Fruit fly (Drosophila melanogaster) whole organism, embryonic: Measurements from ENCODE around the gene CG10195.

Source experiments
- ATbp ChIP-seq: fragments of 200-800 bp; sonication (Bioruptor generic); optimal IDR thresholded peaks from 2 replicates; lab custom pipeline; 2017; ENCODE audit warnings: missing biosample characterization, mild to moderate bottlenecking, missing genetic modification characterization, missing genetic modification reagents
- Atf-2 ChIP-seq: fragments of 200-800 bp; sonication (Bioruptor generic); optimal IDR thresholded peaks from 2 replicates; lab custom pipeline; 2016; ENCODE audit warnings: missing biosample characterization, missing genetic modification characterization
- CG1024 ChIP-seq: fragments of 200-800 bp; sonication (Bioruptor generic); IDR thresholded peaks from 2 replicates; pipeline ENCODE4 v1.3.6; 2022; ENCODE audit warnings: missing biosample characterization, missing genetic modification characterization
- CG10543 ChIP-seq: fragments of 200-800 bp; sonication (Bioruptor generic); optimal IDR thresholded peaks from 3 replicates; lab custom pipeline; 2017; ENCODE audit warnings: missing biosample characterization, mild to moderate bottlenecking, missing genetic modification characterization, moderate library complexity
- CG11398 ChIP-seq: fragments of 200-800 bp; sonication (Bioruptor generic); optimal IDR thresholded peaks from 2 replicates; lab custom pipeline; 2016; ENCODE audit warnings: missing biosample characterization, missing genetic modification characterization
- CG12299 ChIP-seq: fragments of 200-800 bp; sonication (Bioruptor generic); optimal IDR thresholded peaks from 2 replicates; lab custom pipeline; 2018; ENCODE audit warnings: missing biosample characterization, mild to moderate bottlenecking, missing genetic modification characterization
- CG12744 ChIP-seq: fragments of 200-800 bp; sonication (Bioruptor generic); optimal IDR thresholded peaks from 2 replicates; lab custom pipeline; 2016; ENCODE audit warnings: missing biosample characterization, missing genetic modification characterization
- CG15269 ChIP-seq: fragments of 200-800 bp; sonication (Bioruptor generic); optimal IDR thresholded peaks from 2 replicates; lab custom pipeline; 2018; ENCODE audit warnings: missing biosample characterization, mild to moderate bottlenecking, missing genetic modification characterization, moderate library complexity
- CG15479 ChIP-seq: fragments of 200-800 bp; sonication (Bioruptor generic); optimal IDR thresholded peaks from 3 replicates; lab custom pipeline; 2019; ENCODE audit warnings: missing biosample characterization, mild to moderate bottlenecking, missing genetic modification characterization, moderate library complexity
- CG1603 ChIP-seq: fragments of 200-800 bp; sonication (Bioruptor generic); optimal IDR thresholded peaks from 2 replicates; lab custom pipeline; 2019; ENCODE audit warnings: missing biosample characterization, mild to moderate bottlenecking, missing genetic modification characterization, moderate library complexity
- CG17186 ChIP-seq: fragments of 200-800 bp; sonication (Bioruptor generic); optimal IDR thresholded peaks from 3 replicates; lab custom pipeline; 2017; ENCODE audit warnings: missing biosample characterization, missing genetic modification reagents, missing genetic modification characterization
- CG17612 ChIP-seq: fragments of 200-800 bp; sonication (Bioruptor generic); IDR thresholded peaks from 2 replicates; pipeline ENCODE4 v1.3.6; 2022; ENCODE audit warnings: missing biosample characterization, missing genetic modification characterization
- CG17802 ChIP-seq: fragments of 200-800 bp; sonication (Bioruptor generic); optimal IDR thresholded peaks from 2 replicates; lab custom pipeline; 2018; ENCODE audit warnings: missing biosample characterization, mild to moderate bottlenecking, missing genetic modification characterization, moderate library complexity
- CG31441 ChIP-seq: fragments of 200-800 bp; sonication (Bioruptor generic); IDR thresholded peaks from 2 replicates; pipeline ENCODE4 v1.3.6; 2022; ENCODE audit warnings: missing biosample characterization, missing genetic modification characterization
- CG33557 ChIP-seq: fragments of 200-800 bp; sonication (Bioruptor generic); optimal IDR thresholded peaks from 2 replicates; lab custom pipeline; 2019; ENCODE audit warnings: missing biosample characterization, mild to moderate bottlenecking, missing genetic modification characterization, moderate library complexity
- CG34224 ChIP-seq: fragments of 200-800 bp; sonication (Bioruptor generic); IDR thresholded peaks from 3 replicates; pipeline ENCODE4 v1.3.6; 2022; ENCODE audit warnings: missing biosample characterization, missing genetic modification characterization; ENCODE audit not compliant: partially characterized antibody
- CG34376 ChIP-seq: fragments of 200-800 bp; sonication (Bioruptor generic); optimal IDR thresholded peaks from 2 replicates; lab custom pipeline; 2018; ENCODE audit warnings: missing biosample characterization, mild to moderate bottlenecking, missing genetic modification characterization
- CG4424 ChIP-seq: fragments of 200-800 bp; sonication (Bioruptor generic); optimal IDR thresholded peaks from 3 replicates; lab custom pipeline; 2016; ENCODE audit warnings: missing biosample characterization, missing genetic modification characterization
- CG9437 ChIP-seq: fragments of 200-800 bp; sonication (Bioruptor generic); optimal IDR thresholded peaks from 2 replicates; lab custom pipeline; 2018; ENCODE audit warnings: missing biosample characterization, mild to moderate bottlenecking, missing genetic modification characterization
- CG9609 ChIP-seq: fragments of 200-800 bp; sonication (Bioruptor generic); optimal IDR thresholded peaks from 3 replicates; lab custom pipeline; 2016; ENCODE audit warnings: missing biosample characterization, missing genetic modification characterization
- Elba2 ChIP-seq: fragments of 200-800 bp; sonication (Bioruptor generic); optimal IDR thresholded peaks from 3 replicates; lab custom pipeline; 2016; ENCODE audit warnings: missing biosample characterization, missing genetic modification characterization
- Ets97D ChIP-seq: fragments of 200-800 bp; sonication (Bioruptor generic); optimal IDR thresholded peaks from 3 replicates; lab custom pipeline; 2016; ENCODE audit warnings: missing biosample characterization, missing genetic modification characterization
- Fer2 ChIP-seq: fragments of 200-800 bp; sonication (Bioruptor generic); optimal IDR thresholded peaks from 2 replicates; lab custom pipeline; 2018; ENCODE audit warnings: missing biosample characterization, mild to moderate bottlenecking, missing genetic modification characterization, moderate library complexity
- Gsc ChIP-seq: fragments of 200-800 bp; sonication (Bioruptor generic); IDR thresholded peaks from 2 replicates; pipeline ENCODE4 v1.3.6; 2022; ENCODE audit warnings: missing biosample characterization, missing genetic modification characterization
- H2.0 ChIP-seq: fragments of 200-800 bp; sonication (Bioruptor generic); IDR thresholded peaks from 2 replicates; pipeline ENCODE4 v1.3.6; 2022; ENCODE audit warnings: missing biosample characterization, missing genetic modification characterization
- Hr78 ChIP-seq, 2 experiments: fragments of 200-800 bp in 1 of 2; fragments of >200 bp in 1 of 2; sonication (Bioruptor generic) in 1 of 2; optimal IDR thresholded peaks; 2 replicates each; lab custom pipeline; 2017 to 2019; ENCODE audit warnings: missing biosample characterization in 2 of 2, missing genetic modification characterization in 2 of 2, mild to moderate bottlenecking in 1 of 2, moderate library complexity in 1 of 2
- Hsf ChIP-seq: fragments of 200-800 bp; sonication (Bioruptor generic); optimal IDR thresholded peaks from 3 replicates; lab custom pipeline; 2016; ENCODE audit warnings: missing biosample characterization, missing genetic modification characterization
- NC2α ChIP-seq: fragments of 200-800 bp; sonication (Bioruptor generic); optimal IDR thresholded peaks from 2 replicates; lab custom pipeline; 2016; ENCODE audit warnings: missing biosample characterization, missing genetic modification characterization
- Nf-YC ChIP-seq: fragments of 200-800 bp; optimal IDR thresholded peaks from 3 replicates; lab custom pipeline; 2019; ENCODE audit warnings: missing biosample characterization, mild to moderate bottlenecking, missing genetic modification characterization, moderate library complexity
- Sox102F ChIP-seq: fragments of 200-800 bp; sonication (Bioruptor generic); optimal IDR thresholded peaks from 2 replicates; lab custom pipeline; 2018; ENCODE audit warnings: missing biosample characterization, mild to moderate bottlenecking, missing genetic modification characterization, moderate library complexity
- al ChIP-seq: fragments of 200-800 bp; sonication (Bioruptor generic); IDR thresholded peaks from 2 replicates; pipeline ENCODE4 v1.3.6; 2022; ENCODE audit warnings: missing biosample characterization, missing genetic modification characterization
- ash1 ChIP-seq: fragments of 200-800 bp; sonication (Bioruptor generic); optimal IDR thresholded peaks from 2 replicates; lab custom pipeline; 2018; ENCODE audit warnings: missing biosample characterization, mild to moderate bottlenecking, missing genetic modification characterization
- br ChIP-seq: fragments of >200 bp; optimal IDR thresholded peaks from 2 replicates; lab custom pipeline; 2017
- cad ChIP-seq: fragments of >200 bp; optimal IDR thresholded peaks from 2 replicates; lab custom pipeline; 2017; ENCODE audit warnings: missing biosample characterization, missing genetic modification characterization
- ci ChIP-seq: fragments of 200-800 bp; sonication (Bioruptor generic); IDR thresholded peaks from 3 replicates; pipeline ENCODE4 v1.3.6; 2022; ENCODE audit warnings: missing biosample characterization, missing genetic modification characterization
- cwo ChIP-seq: fragments of 200-800 bp; sonication (Bioruptor generic); optimal IDR thresholded peaks from 3 replicates; lab custom pipeline; 2017; ENCODE audit warnings: missing biosample characterization, missing genetic modification characterization, mild to moderate bottlenecking, moderate library complexity, missing genetic modification reagents
- danr ChIP-seq: fragments of 200-800 bp; sonication (Bioruptor generic); IDR thresholded peaks from 2 replicates; pipeline ENCODE4 v1.3.6; 2022; ENCODE audit warnings: missing biosample characterization, missing genetic modification characterization
- gt ChIP-seq: fragments of 200-800 bp; sonication (Bioruptor generic); IDR thresholded peaks from 2 replicates; pipeline ENCODE4 v1.3.6; 2022; ENCODE audit warnings: missing biosample characterization, missing genetic modification characterization
- h ChIP-seq: fragments of >200 bp; optimal IDR thresholded peaks from 2 replicates; lab custom pipeline; 2017
- ham ChIP-seq: fragments of 200-800 bp; sonication (Bioruptor generic); IDR thresholded peaks from 2 replicates; pipeline ENCODE4 v1.3.6; 2022; ENCODE audit warnings: missing biosample characterization, missing genetic modification characterization
- kay ChIP-seq: fragments of 200-800 bp; sonication (Bioruptor generic); optimal IDR thresholded peaks from 2 replicates; lab custom pipeline; 2016; ENCODE audit warnings: missing biosample characterization, missing genetic modification characterization
- lbe ChIP-seq: fragments of 200-800 bp; sonication (Bioruptor generic); optimal IDR thresholded peaks from 2 replicates; lab custom pipeline; 2016; ENCODE audit warnings: missing biosample characterization, mild to moderate bottlenecking, missing genetic modification characterization
- nerfin-1 ChIP-seq: fragments of 200-800 bp; sonication (Bioruptor generic); optimal IDR thresholded peaks from 3 replicates; lab custom pipeline; 2019; ENCODE audit warnings: missing biosample characterization, mild to moderate bottlenecking, missing genetic modification characterization, moderate library complexity
- nmo ChIP-seq: fragments of 200-800 bp; sonication (Bioruptor generic); optimal IDR thresholded peaks from 2 replicates; lab custom pipeline; 2018; ENCODE audit warnings: missing biosample characterization, mild to moderate bottlenecking, missing genetic modification characterization, moderate library complexity
- rib ChIP-seq: fragments of 200-800 bp; sonication (Bioruptor generic); IDR thresholded peaks from 2 replicates; pipeline ENCODE4 v1.3.6; 2022; ENCODE audit warnings: missing biosample characterization, missing genetic modification characterization
- sens ChIP-seq: fragments of 200-800 bp; sonication (Bioruptor generic); peaks from one replicate; lab custom pipeline; 2016; ENCODE audit warnings: missing biosample characterization, missing genetic modification characterization
- shn ChIP-seq: fragments of 200-800 bp; sonication (Bioruptor generic); optimal IDR thresholded peaks from 3 replicates; lab custom pipeline; 2016; ENCODE audit warnings: missing biosample characterization, missing genetic modification characterization
- slou ChIP-seq: fragments of 200-800 bp; sonication (Bioruptor generic); optimal IDR thresholded peaks from 3 replicates; lab custom pipeline; 2016; ENCODE audit warnings: missing biosample characterization, missing genetic modification characterization
- sna ChIP-seq: fragments of 200-800 bp; sonication (Bioruptor generic); IDR thresholded peaks from 2 replicates; pipeline ENCODE4 v1.3.6; 2022; ENCODE audit warnings: missing biosample characterization, missing genetic modification characterization; ENCODE audit not compliant: partially characterized antibody
- wdn ChIP-seq: fragments of 200-800 bp; sonication (Bioruptor generic); IDR thresholded peaks from 2 replicates; pipeline ENCODE4 v1.3.6; 2022; ENCODE audit warnings: missing biosample characterization, missing genetic modification characterization
- wek ChIP-seq: fragments of 200-800 bp; sonication (Bioruptor generic); optimal IDR thresholded peaks from 3 replicates; lab custom pipeline; 2018; ENCODE audit warnings: missing biosample characterization, mild to moderate bottlenecking, missing genetic modification characterization, moderate library complexity

The CG10195 gene

DNA sequence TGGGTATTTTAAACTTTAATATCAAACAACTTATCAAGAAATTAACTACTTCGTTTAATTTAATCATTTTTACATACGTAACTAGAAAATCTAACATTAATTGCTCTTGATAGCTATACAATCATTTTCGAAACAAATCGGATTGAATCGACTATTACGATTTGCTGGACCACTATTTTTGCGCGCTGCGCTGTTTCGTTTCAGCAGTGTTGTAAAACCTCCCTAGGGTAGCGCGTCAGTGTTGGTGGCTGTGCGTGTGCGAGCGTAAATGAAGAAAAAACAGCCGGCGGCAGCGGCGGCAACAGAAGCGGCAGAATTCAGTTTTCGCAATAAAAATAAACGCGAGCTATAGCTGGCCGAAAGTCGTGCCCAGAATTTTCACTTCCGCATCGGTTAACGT is 48.7 kb upstream of the CG10195 start, which contains the start of gene CG33116 (continued):
- TF ChIP-seq CG17186 (GFP tag; lab: Kevin White, UChicago) (peak; percentile 70), CG4424 (GFP tag; lab: Kevin White, UChicago) (peak; percentile 86), CG15269 (tag; lab: Kevin White, UChicago) (peak; percentile 80), h (lab: Kevin White, UChicago) (no peak), al (GFP tag; lab: Robert Waterston, UW) (peak; percentile 51), cwo (peak; percentile 58), lbe (peak; percentile 86), kay (GFP tag; lab: Kevin White, UChicago) (peak; percentile 36), ash1 (GFP tag; lab: Kevin White, UChicago) (peak; percentile 32), CG10543 (GFP tag; lab: Kevin White, UChicago) (peak; percentile 49), gt (no peak), Ets97D (GFP tag; lab: Kevin White, UChicago) (peak; percentile 79), cad (GFP tag; lab: Kevin White, UChicago) (no peak), CG17612 (GFP tag; lab: Robert Waterston, UW) (no peak), Elba2 (GFP tag; lab: Kevin White, UChicago) (peak; percentile 12), rib (peak; percentile 78), wek (GFP tag; lab: Kevin White, UChicago) (peak; percentile 54), CG12299 (peak; percentile 45), ci (GFP tag; lab: Robert Waterston, UW) (peak; percentile 92), Gsc (GFP tag; lab: Robert Waterston, UW) (no peak), sens (peak; percentile 97), CG17802 (tag; lab: Kevin White, UChicago) (peak; percentile 59), Hr78 (GFP tag; optimal IDR thresholded peaks at IDR 0.05; lab: Kevin White, UChicago) (peak in 1 of 2 experiments; percentile 17), H2.0 (GFP tag; lab: Robert Waterston, UW) (peak; percentile 79), Sox102F (peak; percentile 76), Nf-YC (peak; percentile 51), Hsf (GFP tag; lab: Kevin White, UChicago) (peak; percentile 87), nmo (GFP tag; lab: Kevin White, UChicago) (peak; percentile 83), CG1024 (GFP tag; lab: Robert Waterston, UW) (peak; percentile 63), CG9437 (GFP tag; lab: Kevin White, UChicago) (peak; percentile 66), Atf-2 (peak; percentile 65), sna (GFP tag; lab: Robert Waterston, UW) (no peak), CG34376 (GFP tag; lab: Kevin White, UChicago) (peak; percentile 61), shn (peak; percentile 89), br (lab: Kevin White, UChicago) (no peak), ATbp (GFP tag; lab: Kevin White, UChicago) (peak; percentile 75), danr (GFP tag; lab: Robert Waterston, UW) (peak; percentile 31; the same call in 1 of the 2 replicates), wdn (peak; percentile 57; the same call in 1 of the 2 replicates), CG9609 (GFP tag; lab: Kevin White, UChicago) (peak; percentile 83), CG12744 (GFP tag; lab: Kevin White, UChicago) (peak; percentile 71), ham (GFP tag; lab: Robert Waterston, UW) (no peak), CG31441 (peak; percentile 85), CG15479 (GFP tag; lab: Kevin White, UChicago) (peak; percentile 41), CG33557 (peak; percentile 81), CG34224 (GFP tag; lab: Robert Waterston, UW) (peak; percentile 47), NC2α (GFP tag; lab: Kevin White, UChicago) (peak; percentile 76), CG11398 (peak; percentile 60), slou (GFP tag; lab: Kevin White, UChicago) (peak; percentile 77), nerfin-1 (peak; percentile 80), CG1603 (tag; lab: Kevin White, UChicago) (peak; percentile 79), Fer2 (tag; lab: Kevin White, UChicago) (peak; percentile 32)
